Worm (Caenorhabditis elegans) whole organism, L4 larva: ENCODE measurements around the gene F54H12.5.

Experiments
- hlh-30 ChIP-seq: sonication (generic microtip); optimal IDR thresholded peaks from 2 replicates; lab custom pipeline; 2017; ENCODE audit warnings: antibody characterized with exemption, mild to moderate bottlenecking, missing genetic modification characterization, missing compliant biosample characterization; ENCODE audit not compliant: insufficient read depth
- nhr-6 ChIP-seq: fragments of 150-350 bp; optimal IDR thresholded peaks from 2 replicates; lab custom pipeline; 2014; ENCODE audit warnings: missing biosample characterization, missing genetic modification characterization
- skn-1 ChIP-seq: fragments of 150-350 bp; optimal IDR thresholded peaks from 2 replicates; lab custom pipeline; 2014; ENCODE audit warnings: missing biosample characterization, missing genetic modification characterization
- unc-39 ChIP-seq: sonication (generic microtip); optimal IDR thresholded peaks from 2 replicates; lab custom pipeline; 2017; ENCODE audit warnings: missing biosample characterization, missing genetic modification characterization

ce11 chrIII:8017053-8017452, 45.1 kb upstream of the F54H12.5 start:
- no peak for TF ChIP-seq hlh-30 (tag; lab: Kevin White, UChicago)
- TF ChIP-seq skn-1 (tag; lab: Kevin White, UChicago) = no peak
- no peak for TF ChIP-seq nhr-6
- no peak for TF ChIP-seq unc-39 (tag; lab: Kevin White, UChicago)
